Worm (Caenorhabditis elegans) whole organism, early embryonic: ENCODE data around the gene Y43F8C.16.

Experiments
- ama-1 ChIP-seq: fragments of 150-350 bp; optimal IDR thresholded peaks from 2 replicates; lab custom pipeline; 2014
- flt-1 ChIP-seq: fragments of 200-800 bp; sonication (Bioruptor generic); IDR thresholded peaks from 2 replicates; pipeline ENCODE4 v1.3.6; 2022; ENCODE audit warnings: missing genetic modification characterization, missing compliant biosample characterization
- tbx-11 ChIP-seq: fragments of 200-800 bp; sonication (Bioruptor generic); IDR thresholded peaks from 2 replicates; pipeline ENCODE4 v1.3.6; 2022; ENCODE audit warnings: missing genetic modification characterization, missing compliant biosample characterization

ce11 chrV:19759282-19759681 lies 44.0 kb upstream of the Y43F8C.16 start:
- TF ChIP-seq ama-1 (lab: Kevin White, UChicago) (no peak), tbx-11 (no peak), flt-1 (GFP tag; lab: Robert Waterston, UW) (no peak)
